Worm (Caenorhabditis elegans) whole organism, L1 larva: ENCODE results near the gene R02E4.2.

ENCODE experiments used
- C04F5.9 ChIP-seq: sonication (generic microtip); optimal IDR thresholded peaks from 2 replicates; lab custom pipeline; 2016; ENCODE audit warnings: missing genetic modification characterization, missing compliant biosample characterization
- F16B12.6 ChIP-seq: fragments of 150-350 bp; optimal IDR thresholded peaks from 2 replicates; lab custom pipeline; 2014; ENCODE audit warnings: missing biosample characterization, missing genetic modification characterization
- aha-1 ChIP-seq: fragments of 150-350 bp; optimal IDR thresholded peaks from 2 replicates; lab custom pipeline; 2014; ENCODE audit warnings: missing biosample characterization, missing genetic modification characterization
- aly-2 ChIP-seq: fragments of 150-350 bp; optimal IDR thresholded peaks from 2 replicates; lab custom pipeline; 2014; ENCODE audit warnings: missing biosample characterization, missing genetic modification characterization
- blmp-1 ChIP-seq: fragments of 150-350 bp; optimal IDR thresholded peaks from 2 replicates; lab custom pipeline; 2014; ENCODE audit warnings: missing biosample characterization, missing genetic modification characterization
- ceh-63 ChIP-seq: fragments of 200-800 bp; sonication (Bioruptor generic); optimal IDR thresholded peaks from 2 replicates; lab custom pipeline; 2018; ENCODE audit warnings: mild to moderate bottlenecking, missing genetic modification characterization, missing compliant biosample characterization
- ceh-82 ChIP-seq, 3 experiments: fragments of 150-350 bp in 1 of 3; sonication (generic microtip) in 2 of 3; optimal IDR thresholded peaks; 2 replicates each; lab custom pipeline; 2014 to 2017; ENCODE audit warnings: missing biosample characterization in 3 of 3, missing genetic modification characterization in 3 of 3
- ceh-88 ChIP-seq: fragments of 200-800 bp; sonication (Bioruptor generic); IDR thresholded peaks from 2 replicates; pipeline ENCODE4 v1.3.6; 2022; ENCODE audit warnings: missing genetic modification characterization, missing compliant biosample characterization
- ceh-90 ChIP-seq: sonication (generic microtip); optimal IDR thresholded peaks from 2 replicates; lab custom pipeline; 2016; ENCODE audit warnings: missing genetic modification characterization, missing compliant biosample characterization
- ces-1 ChIP-seq: fragments of 150-350 bp; optimal IDR thresholded peaks from 2 replicates; lab custom pipeline; 2014; ENCODE audit warnings: missing biosample characterization, missing genetic modification reagents, missing genetic modification characterization
- dsc-1 ChIP-seq: sonication (generic microtip); optimal IDR thresholded peaks from 2 replicates; lab custom pipeline; 2016; ENCODE audit warnings: mild to moderate bottlenecking, missing genetic modification characterization, missing compliant biosample characterization
- efl-1 ChIP-seq, 4 experiments: fragments of 150-350 bp; optimal IDR thresholded peaks in 3 of 4; peaks in 1 of 4; 1 replicate in 1 of 4; 2 replicates in 3 of 4; lab custom pipeline; 2014; ENCODE audit warnings: missing biosample characterization in 2 of 4, missing genetic modification characterization in 2 of 4, missing genetic modification reagents in 2 of 4
- efl-3 ChIP-seq: fragments of 200-800 bp; sonication (Bioruptor generic); optimal IDR thresholded peaks from 2 replicates; lab custom pipeline; 2018; ENCODE audit warnings: mild to moderate bottlenecking, missing genetic modification characterization, missing compliant biosample characterization
- elt-2 ChIP-seq: sonication (generic microtip); optimal IDR thresholded peaks from 2 replicates; lab custom pipeline; 2016; ENCODE audit warnings: missing genetic modification characterization, mild to moderate bottlenecking, inconsistent platforms, missing compliant biosample characterization, missing genetic modification reagents
- elt-3 ChIP-seq, 6 experiments: fragments of 150-350 bp in 1 of 6; sonication (generic microtip); optimal IDR thresholded peaks; 2 replicates each; lab custom pipeline; 2017 to 2018; ENCODE audit warnings: missing biosample characterization in 6 of 6, missing genetic modification characterization in 6 of 6, inconsistent platforms in 1 of 6
- fkh-4 ChIP-seq: sonication (generic microtip); optimal IDR thresholded peaks from 2 replicates; lab custom pipeline; 2016; ENCODE audit warnings: missing compliant biosample characterization, missing genetic modification characterization, borderline replicate concordance
- fkh-8 ChIP-seq: sonication (generic microtip); optimal IDR thresholded peaks from 2 replicates; lab custom pipeline; 2016; ENCODE audit warnings: mild to moderate bottlenecking, missing genetic modification characterization, missing compliant biosample characterization
- grh-1 ChIP-seq: fragments of 200-800 bp; sonication (Bioruptor generic); IDR thresholded peaks from 2 replicates; pipeline ENCODE4 v1.3.6; 2022; ENCODE audit warnings: missing genetic modification reagents, missing genetic modification characterization, missing compliant biosample characterization
- hlh-17 ChIP-seq: fragments of 200-800 bp; sonication (Bioruptor generic); optimal IDR thresholded peaks from 2 replicates; lab custom pipeline; 2018; ENCODE audit warnings: missing genetic modification characterization, mild to moderate bottlenecking, missing compliant biosample characterization, moderate library complexity, borderline replicate concordance
- hlh-4 ChIP-seq: sonication (generic microtip); optimal IDR thresholded peaks from 2 replicates; lab custom pipeline; 2016; ENCODE audit warnings: mild to moderate bottlenecking, missing genetic modification characterization, missing compliant biosample characterization
- hpl-2 ChIP-seq: fragments of 150-350 bp; optimal IDR thresholded peaks from 2 replicates; lab custom pipeline; 2014; ENCODE audit warnings: missing biosample characterization, missing genetic modification reagents, missing genetic modification characterization
- lin-13 ChIP-seq: fragments of 150-350 bp; optimal IDR thresholded peaks from 2 replicates; lab custom pipeline; 2014; ENCODE audit warnings: missing biosample characterization, missing genetic modification reagents, missing genetic modification characterization
- lin-35 ChIP-seq, 2 experiments: fragments of 150-350 bp; optimal IDR thresholded peaks; 2 replicates each; lab custom pipeline; 2014; ENCODE audit warnings: missing biosample characterization in 2 of 2, missing genetic modification characterization in 2 of 2, missing genetic modification reagents in 2 of 2
- lir-3 ChIP-seq: sonication (generic microtip); optimal IDR thresholded peaks from 2 replicates; lab custom pipeline; 2016; ENCODE audit warnings: mild to moderate bottlenecking, missing genetic modification characterization, moderate library complexity, missing compliant biosample characterization; ENCODE audit not compliant: poor library complexity
- nhr-11 ChIP-seq: fragments of 150-350 bp; optimal IDR thresholded peaks from 2 replicates; lab custom pipeline; 2014; ENCODE audit warnings: missing biosample characterization, missing genetic modification characterization
- nhr-19 ChIP-seq: fragments of 200-800 bp; sonication (Bioruptor generic); conservative IDR thresholded peaks from 2 replicates; pipeline ENCODE4 v1.3.6; 2022; ENCODE audit warnings: missing genetic modification characterization, missing compliant biosample characterization
- nhr-28 ChIP-seq: fragments of 150-350 bp; optimal IDR thresholded peaks from 2 replicates; lab custom pipeline; 2014; ENCODE audit warnings: missing biosample characterization, missing genetic modification characterization
- nhr-71 ChIP-seq: sonication (generic microtip); optimal IDR thresholded peaks from 2 replicates; lab custom pipeline; 2016; ENCODE audit warnings: mild to moderate bottlenecking, missing genetic modification characterization, moderate library complexity, missing compliant biosample characterization
- nhr-76 ChIP-seq: sonication (generic microtip); optimal IDR thresholded peaks from 2 replicates; lab custom pipeline; 2017; ENCODE audit warnings: missing biosample characterization, missing genetic modification characterization
- nhr-77 ChIP-seq: fragments of 150-350 bp; optimal IDR thresholded peaks from 2 replicates; lab custom pipeline; 2014; ENCODE audit warnings: missing biosample characterization, missing genetic modification characterization
- nhr-84 ChIP-seq: sonication (generic microtip); optimal IDR thresholded peaks from 2 replicates; lab custom pipeline; 2017; ENCODE audit warnings: missing biosample characterization, missing genetic modification characterization
- nhr-85 ChIP-seq: sonication (generic microtip); peaks from one replicate; lab custom pipeline; 2016; ENCODE audit warnings: missing genetic modification characterization, inconsistent platforms, missing compliant biosample characterization
- nhr-90 ChIP-seq: sonication (generic microtip); optimal IDR thresholded peaks from 2 replicates; lab custom pipeline; 2016; ENCODE audit warnings: mild to moderate bottlenecking, missing genetic modification characterization, missing compliant biosample characterization; ENCODE audit not compliant: poor library complexity
- pqm-1 ChIP-seq: sonication (generic microtip); optimal IDR thresholded peaks from 3 replicates; lab custom pipeline; 2017; ENCODE audit warnings: missing biosample characterization, missing genetic modification characterization
- skn-1 ChIP-seq: fragments of 150-350 bp; optimal IDR thresholded peaks from 2 replicates; lab custom pipeline; 2014; ENCODE audit warnings: missing biosample characterization, missing genetic modification characterization
- snpc-4 ChIP-seq: fragments of 150-350 bp; optimal IDR thresholded peaks from 2 replicates; lab custom pipeline; 2014; ENCODE audit warnings: missing biosample characterization, missing genetic modification characterization
- snu-23 ChIP-seq: sonication (generic microtip); optimal IDR thresholded peaks from 2 replicates; lab custom pipeline; 2016; ENCODE audit warnings: missing genetic modification characterization, missing compliant biosample characterization
- sup-37 ChIP-seq: fragments of 200-800 bp; sonication (Bioruptor generic); optimal IDR thresholded peaks from 2 replicates; lab custom pipeline; 2018; ENCODE audit warnings: mild to moderate bottlenecking, missing genetic modification characterization, missing compliant biosample characterization
- swsn-7 ChIP-seq: sonication (generic microtip); optimal IDR thresholded peaks from 2 replicates; lab custom pipeline; 2016; ENCODE audit warnings: missing genetic modification characterization, missing compliant biosample characterization
- tlp-1 ChIP-seq: fragments of 150-350 bp; optimal IDR thresholded peaks from 2 replicates; lab custom pipeline; 2014; ENCODE audit warnings: missing biosample characterization, missing genetic modification characterization
- unc-62 ChIP-seq: fragments of 150-350 bp; optimal IDR thresholded peaks from 2 replicates; lab custom pipeline; 2014; ENCODE audit warnings: missing biosample characterization, missing genetic modification reagents, missing genetic modification characterization
- unc-86 ChIP-seq: sonication (generic microtip); optimal IDR thresholded peaks from 2 replicates; lab custom pipeline; 2016; ENCODE audit warnings: missing genetic modification characterization, missing compliant biosample characterization
- unc-98 ChIP-seq: fragments of 200-800 bp; sonication (Bioruptor generic); IDR thresholded peaks from 2 replicates; pipeline ENCODE4 v1.3.6; 2022; ENCODE audit warnings: missing genetic modification characterization, missing compliant biosample characterization
- vab-15 ChIP-seq: sonication (generic microtip); optimal IDR thresholded peaks from 2 replicates; lab custom pipeline; 2017; ENCODE audit warnings: missing genotype, mild to moderate bottlenecking, missing genetic modification characterization, missing compliant biosample characterization
- zip-4 ChIP-seq: fragments of 200-800 bp; sonication (Bioruptor generic); optimal IDR thresholded peaks from 2 replicates; lab custom pipeline; 2018; ENCODE audit warnings: mild to moderate bottlenecking, missing genetic modification characterization, moderate library complexity, missing compliant biosample characterization
- ztf-11 ChIP-seq, 2 experiments: sonication (generic microtip); optimal IDR thresholded peaks; 2 replicates each; lab custom pipeline; 2016 to 2017; ENCODE audit warnings: missing genetic modification characterization in 2 of 2, missing biosample characterization in 1 of 2, missing compliant biosample characterization in 1 of 2
- ztf-4 ChIP-seq: fragments of 150-350 bp; optimal IDR thresholded peaks from 2 replicates; lab custom pipeline; 2014; ENCODE audit warnings: missing biosample characterization, missing genetic modification characterization

Gene R02E4.2

ce11 chrX:4146798-4147543 lies 39.7 kb downstream of the R02E4.2 start:
- no peak for TF ChIP-seq efl-1 (optimal IDR thresholded peaks at IDR 0.05; lab: Kevin White, UChicago)
- TF ChIP-seq efl-1 (GFP tag; optimal IDR thresholded peaks at IDR 0.05 in 1 of 2; lab: Kevin White, UChicago), result peak in 1 of 2 experiments; percentile 73
- TF ChIP-seq nhr-71 (tag; lab: Kevin White, UChicago), result peak; percentile 12
- TF ChIP-seq nhr-85 (tag; lab: Kevin White, UChicago), result peak; percentile 53
- no peak for TF ChIP-seq nhr-77 (tag; lab: Kevin White, UChicago)
- peak; percentile 5 for TF ChIP-seq dsc-1 (tag; lab: Kevin White, UChicago)
- TF ChIP-seq zip-4 (GFP tag; lab: Kevin White, UChicago), result peak; percentile 15
- no peak for TF ChIP-seq aha-1 (tag; lab: Kevin White, UChicago)

- peak; percentile 10 for TF ChIP-seq hlh-4
- TF ChIP-seq hlh-17 (GFP tag; lab: Kevin White, UChicago), result no peak
- TF ChIP-seq ztf-11 (tag; optimal IDR thresholded peaks at IDR 0.05; lab: Kevin White, UChicago), result no peak
- no peak for TF ChIP-seq blmp-1 (tag; lab: Kevin White, UChicago)
- TF ChIP-seq nhr-76 (tag; lab: Kevin White, UChicago), result no peak
- TF ChIP-seq lin-13 (GFP tag; lab: Kevin White, UChicago), result no peak
- no peak for TF ChIP-seq tlp-1 (tag; lab: Kevin White, UChicago)
- TF ChIP-seq vab-15 (tag; lab: Kevin White, UChicago), result no peak
- TF ChIP-seq nhr-28 (tag; lab: Kevin White, UChicago), result no peak
- peak; percentile 72 for TF ChIP-seq nhr-85 (tag; lab: Kevin White, UChicago)
- TF ChIP-seq C04F5.9 (tag; lab: Kevin White, UChicago), result no peak
- peak; percentile 6 for TF ChIP-seq snu-23
- TF ChIP-seq grh-1 (GFP tag; lab: Robert Waterston, UW), result no peak
- TF ChIP-seq fkh-4 (tag; lab: Kevin White, UChicago), result no peak
- TF ChIP-seq unc-86 (tag; lab: Kevin White, UChicago), result no peak
- peak; percentile 24 for TF ChIP-seq skn-1 (tag; lab: Kevin White, UChicago)
- TF ChIP-seq hpl-2 (GFP tag; lab: Kevin White, UChicago), result no peak
- TF ChIP-seq ztf-4 (tag; lab: Kevin White, UChicago), result peak; percentile 60
- TF ChIP-seq nhr-90, result peak; percentile 1
- peak; percentile 71 for TF ChIP-seq aly-2
- TF ChIP-seq lin-35 (GFP tag; optimal IDR thresholded peaks at IDR 0.05; lab: Kevin White, UChicago), result no peak
- no peak for TF ChIP-seq aha-1 (tag; lab: Kevin White, UChicago)
- peak; percentile 33 for TF ChIP-seq nhr-11
- no peak for TF ChIP-seq unc-98 (GFP tag; lab: Robert Waterston, UW)
- no peak for TF ChIP-seq ceh-82 (tag; optimal IDR thresholded peaks at IDR 0.05; lab: Kevin White, UChicago)
- TF ChIP-seq efl-3, result no peak
- TF ChIP-seq ces-1, result no peak
- no peak for TF ChIP-seq snpc-4 (tag; lab: Kevin White, UChicago)
- TF ChIP-seq lir-3 (tag; lab: Kevin White, UChicago), result no peak
- no peak for TF ChIP-seq ceh-63 (GFP tag; lab: Kevin White, UChicago)
- no peak for TF ChIP-seq sup-37 (GFP tag; lab: Kevin White, UChicago)
- no peak for TF ChIP-seq pqm-1
- no peak for TF ChIP-seq ceh-90 (tag; lab: Kevin White, UChicago)
- no peak for TF ChIP-seq elt-2 (tag; lab: Kevin White, UChicago)
- no peak for TF ChIP-seq nhr-84
- TF ChIP-seq nhr-19, result no peak; the same call in 1 of the 2 replicates
- TF ChIP-seq F16B12.6 (tag; lab: Kevin White, UChicago), result no peak
- TF ChIP-seq swsn-7 (tag; lab: Kevin White, UChicago), result no peak
- TF ChIP-seq ceh-88, result no peak
- peak; percentile 32 for TF ChIP-seq fkh-8 (tag; lab: Kevin White, UChicago)
- TF ChIP-seq unc-62, result no peak
- TF ChIP-seq elt-3 (tag; optimal IDR thresholded peaks at IDR 0.05; lab: Kevin White, UChicago), result no peak
- TF ChIP-seq dsc-1 (tag; lab: Kevin White, UChicago), result peak; percentile 35
Measured at ce11 chrX:4147600-4148448, 40.6 kb downstream of the R02E4.2 start.
